Fruit fly (Drosophila melanogaster) whole organism, embryonic: ENCODE results near the gene CG12420.

Experiments
- Aef1 ChIP-seq: fragments of 200-800 bp; sonication (Bioruptor generic); IDR thresholded peaks from 3 replicates; pipeline ENCODE4 v1.3.6; 2022; ENCODE audit warnings: missing biosample characterization, missing genetic modification characterization
- Asciz ChIP-seq: fragments of 200-800 bp; sonication (Bioruptor generic); optimal IDR thresholded peaks from 2 replicates; lab custom pipeline; 2017; ENCODE audit warnings: missing biosample characterization, mild to moderate bottlenecking, missing genetic modification characterization, missing genetic modification reagents
- CG10147 ChIP-seq: fragments of 200-800 bp; sonication (Bioruptor generic); optimal IDR thresholded peaks from 2 replicates; lab custom pipeline; 2019; ENCODE audit warnings: missing biosample characterization, mild to moderate bottlenecking, missing genetic modification characterization, moderate library complexity
- CG10267 ChIP-seq: fragments of 200-800 bp; sonication (Bioruptor generic); optimal IDR thresholded peaks from 2 replicates; lab custom pipeline; 2018; ENCODE audit warnings: missing biosample characterization, mild to moderate bottlenecking, missing genetic modification characterization, moderate library complexity
- CG11085 ChIP-seq: fragments of 200-800 bp; sonication (Bioruptor generic); IDR thresholded peaks from 2 replicates; pipeline ENCODE4 v1.3.6; 2022; ENCODE audit warnings: missing biosample characterization, missing genetic modification characterization
- CG12219 ChIP-seq: fragments of 200-800 bp; sonication (Bioruptor generic); optimal IDR thresholded peaks from 3 replicates; lab custom pipeline; 2018; ENCODE audit warnings: missing biosample characterization, mild to moderate bottlenecking, missing genetic modification characterization
- CG12299 ChIP-seq: fragments of 200-800 bp; sonication (Bioruptor generic); optimal IDR thresholded peaks from 2 replicates; lab custom pipeline; 2018; ENCODE audit warnings: missing biosample characterization, mild to moderate bottlenecking, missing genetic modification characterization
- CG14014 ChIP-seq: fragments of 200-800 bp; sonication (Bioruptor generic); IDR thresholded peaks from 2 replicates; pipeline ENCODE4 v1.3.6; 2022; ENCODE audit warnings: missing biosample characterization, missing genetic modification characterization
- CG15073 ChIP-seq: fragments of 200-800 bp; sonication (Bioruptor generic); optimal IDR thresholded peaks from 2 replicates; lab custom pipeline; 2016; ENCODE audit warnings: missing biosample characterization, missing genetic modification characterization
- CG1529 ChIP-seq: fragments of 200-800 bp; sonication (Bioruptor generic); optimal IDR thresholded peaks from 3 replicates; lab custom pipeline; 2018; ENCODE audit warnings: missing biosample characterization, missing genetic modification characterization
- CG17186 ChIP-seq: fragments of 200-800 bp; sonication (Bioruptor generic); optimal IDR thresholded peaks from 3 replicates; lab custom pipeline; 2017; ENCODE audit warnings: missing biosample characterization, missing genetic modification reagents, missing genetic modification characterization
- CG17568 ChIP-seq: fragments of 200-800 bp; sonication (Bioruptor generic); optimal IDR thresholded peaks from 2 replicates; lab custom pipeline; 2018; ENCODE audit warnings: missing biosample characterization, mild to moderate bottlenecking, missing genetic modification characterization, moderate library complexity
- CG1832 ChIP-seq: fragments of 200-800 bp; sonication (Bioruptor generic); optimal IDR thresholded peaks from 2 replicates; lab custom pipeline; 2017; ENCODE audit warnings: missing biosample characterization, mild to moderate bottlenecking, missing genetic modification characterization, inconsistent platforms
- CG2129 ChIP-seq: fragments of 200-800 bp; sonication (Bioruptor generic); IDR thresholded peaks from 2 replicates; pipeline ENCODE4 v1.3.6; 2022; ENCODE audit warnings: missing biosample characterization, missing genetic modification characterization; ENCODE audit not compliant: partially characterized antibody
- CG34224 ChIP-seq: fragments of 200-800 bp; sonication (Bioruptor generic); IDR thresholded peaks from 3 replicates; pipeline ENCODE4 v1.3.6; 2022; ENCODE audit warnings: missing biosample characterization, missing genetic modification characterization; ENCODE audit not compliant: partially characterized antibody
- CG34422 ChIP-seq: fragments of 200-800 bp; sonication (Bioruptor generic); IDR thresholded peaks from 3 replicates; pipeline ENCODE4 v1.3.6; 2022; ENCODE audit warnings: missing biosample characterization, missing genetic modification characterization
- CG3847 ChIP-seq: fragments of 200-800 bp; sonication (Bioruptor generic); IDR thresholded peaks from 2 replicates; pipeline ENCODE4 v1.3.6; 2022; ENCODE audit warnings: missing biosample characterization, missing genetic modification characterization
- CG4854 ChIP-seq: fragments of 200-800 bp; sonication (Bioruptor generic); optimal IDR thresholded peaks from 2 replicates; lab custom pipeline; 2016; ENCODE audit warnings: missing biosample characterization, missing genetic modification characterization, inconsistent platforms
- CG6813 ChIP-seq: fragments of 200-800 bp; sonication (Bioruptor generic); optimal IDR thresholded peaks from 2 replicates; lab custom pipeline; 2017; ENCODE audit warnings: missing biosample characterization, missing genetic modification characterization, mild to moderate bottlenecking, moderate library complexity, missing genetic modification reagents
- CTCF ChIP-seq: fragments of 200-800 bp; sonication (Bioruptor generic); optimal IDR thresholded peaks from 2 replicates; lab custom pipeline; 2017; ENCODE audit warnings: missing biosample characterization, mild to moderate bottlenecking, missing genetic modification characterization, moderate library complexity
- Chrac-16 ChIP-seq: fragments of 200-800 bp; sonication (Bioruptor generic); optimal IDR thresholded peaks from 3 replicates; lab custom pipeline; 2016; ENCODE audit warnings: missing biosample characterization, missing genetic modification characterization
- CkIIα-i1 ChIP-seq: fragments of 200-800 bp; sonication (Bioruptor generic); IDR thresholded peaks from 2 replicates; pipeline ENCODE4 v1.3.6; 2022; ENCODE audit warnings: missing biosample characterization, missing genetic modification characterization
- E2f2 ChIP-seq: fragments of 200-800 bp; sonication (Bioruptor generic); IDR thresholded peaks from 2 replicates; pipeline ENCODE4 v1.3.6; 2022; ENCODE audit warnings: missing biosample characterization, missing genetic modification characterization
- Kr ChIP-seq: fragments of 200-800 bp; sonication (Bioruptor generic); optimal IDR thresholded peaks from 2 replicates; lab custom pipeline; 2017; ENCODE audit warnings: missing biosample characterization, mild to moderate bottlenecking, missing genetic modification characterization
- Meics ChIP-seq: fragments of 200-800 bp; sonication (Bioruptor generic); optimal IDR thresholded peaks from 2 replicates; lab custom pipeline; 2017; ENCODE audit warnings: missing biosample characterization, mild to moderate bottlenecking, missing genetic modification characterization
- Nf-YC ChIP-seq: fragments of 200-800 bp; optimal IDR thresholded peaks from 3 replicates; lab custom pipeline; 2019; ENCODE audit warnings: missing biosample characterization, mild to moderate bottlenecking, missing genetic modification characterization, moderate library complexity
- Optix ChIP-seq: fragments of 200-800 bp; sonication (Bioruptor generic); IDR thresholded peaks from 3 replicates; pipeline ENCODE4 v1.3.6; 2022; ENCODE audit warnings: missing biosample characterization, missing genetic modification characterization
- Usf ChIP-seq: fragments of 200-800 bp; sonication (Bioruptor generic); optimal IDR thresholded peaks from 2 replicates; lab custom pipeline; 2017; ENCODE audit warnings: missing genotype, missing biosample characterization, missing genetic modification characterization
- cato ChIP-seq: fragments of 200-800 bp; sonication (Bioruptor generic); optimal IDR thresholded peaks from 2 replicates; lab custom pipeline; 2016; ENCODE audit warnings: missing biosample characterization, missing genetic modification characterization, borderline replicate concordance
- cg ChIP-seq: fragments of 200-800 bp; sonication (Bioruptor generic); optimal IDR thresholded peaks from 3 replicates; lab custom pipeline; 2019; ENCODE audit warnings: missing biosample characterization, mild to moderate bottlenecking, missing genetic modification characterization, moderate library complexity
- chinmo ChIP-seq: fragments of 200-800 bp; sonication (Bioruptor generic); IDR thresholded peaks from 4 replicates; pipeline ENCODE4 v1.3.6; 2022; ENCODE audit warnings: missing biosample characterization, missing genetic modification characterization; ENCODE audit not compliant: partially characterized antibody
- ci ChIP-seq: fragments of 200-800 bp; sonication (Bioruptor generic); IDR thresholded peaks from 3 replicates; pipeline ENCODE4 v1.3.6; 2022; ENCODE audit warnings: missing biosample characterization, missing genetic modification characterization
- cwo ChIP-seq: fragments of 200-800 bp; sonication (Bioruptor generic); optimal IDR thresholded peaks from 3 replicates; lab custom pipeline; 2017; ENCODE audit warnings: missing biosample characterization, missing genetic modification characterization, mild to moderate bottlenecking, moderate library complexity, missing genetic modification reagents
- dan ChIP-seq: fragments of 200-800 bp; sonication (Bioruptor generic); IDR thresholded peaks from 2 replicates; pipeline ENCODE4 v1.3.6; 2022; ENCODE audit warnings: missing biosample characterization, missing genetic modification characterization
- emc ChIP-seq: fragments of 200-800 bp; sonication (Bioruptor generic); optimal IDR thresholded peaks from 2 replicates; lab custom pipeline; 2016; ENCODE audit warnings: missing biosample characterization, missing genetic modification characterization
- fd64A ChIP-seq: fragments of 200-800 bp; sonication (Bioruptor generic); optimal IDR thresholded peaks from 3 replicates; lab custom pipeline; 2018; ENCODE audit warnings: missing biosample characterization, mild to moderate bottlenecking, missing genetic modification characterization
- hbn ChIP-seq: fragments of 200-800 bp; sonication (Bioruptor generic); IDR thresholded peaks from 2 replicates; pipeline ENCODE4 v1.3.6; 2022; ENCODE audit warnings: missing biosample characterization, missing genetic modification characterization; ENCODE audit not compliant: partially characterized antibody
- hkb ChIP-seq, 2 experiments: fragments of 200-800 bp in 1 of 2; fragments of >200 bp in 1 of 2; sonication (Bioruptor generic) in 1 of 2; IDR thresholded peaks in 1 of 2; optimal IDR thresholded peaks in 1 of 2; 2 replicates each; pipeline versions ENCODE4 v1.3.6 to Lab custom; 2017 to 2022; ENCODE audit warnings: missing biosample characterization in 1 of 2, missing genetic modification characterization in 1 of 2
- lab ChIP-seq: fragments of 200-800 bp; sonication (Bioruptor generic); optimal IDR thresholded peaks from 3 replicates; lab custom pipeline; 2017; ENCODE audit warnings: missing biosample characterization, missing genetic modification characterization, mild to moderate bottlenecking, moderate library complexity, missing genetic modification reagents
- lbe ChIP-seq: fragments of 200-800 bp; sonication (Bioruptor generic); optimal IDR thresholded peaks from 2 replicates; lab custom pipeline; 2016; ENCODE audit warnings: missing biosample characterization, mild to moderate bottlenecking, missing genetic modification characterization
- luna ChIP-seq: fragments of 200-800 bp; sonication (Bioruptor generic); optimal IDR thresholded peaks from 2 replicates; lab custom pipeline; 2016; ENCODE audit warnings: missing biosample characterization, missing genetic modification characterization
- mam ChIP-seq: fragments of 200-800 bp; sonication (Bioruptor generic); optimal IDR thresholded peaks from 3 replicates; lab custom pipeline; 2016; ENCODE audit warnings: missing biosample characterization, missing genetic modification characterization
- nom ChIP-seq: fragments of 200-800 bp; sonication (Bioruptor generic); optimal IDR thresholded peaks from 2 replicates; lab custom pipeline; 2017; ENCODE audit warnings: missing biosample characterization, missing genetic modification characterization, mild to moderate bottlenecking, moderate library complexity, missing genetic modification reagents
- pros ChIP-seq: fragments of 200-800 bp; sonication (Bioruptor generic); optimal IDR thresholded peaks from 3 replicates; lab custom pipeline; 2019; ENCODE audit warnings: missing biosample characterization, mild to moderate bottlenecking, missing genetic modification characterization, moderate library complexity
- run ChIP-seq: fragments of 200-800 bp; sonication (Bioruptor generic); optimal IDR thresholded peaks from 3 replicates; lab custom pipeline; 2018; ENCODE audit warnings: missing biosample characterization, mild to moderate bottlenecking, missing genetic modification characterization
- sd ChIP-seq: fragments of 200-800 bp; sonication (Bioruptor generic); optimal IDR thresholded peaks from 3 replicates; lab custom pipeline; 2018; ENCODE audit warnings: missing biosample characterization, mild to moderate bottlenecking, missing genetic modification characterization, moderate library complexity
- sna ChIP-seq: fragments of 200-800 bp; sonication (Bioruptor generic); IDR thresholded peaks from 2 replicates; pipeline ENCODE4 v1.3.6; 2022; ENCODE audit warnings: missing biosample characterization, missing genetic modification characterization; ENCODE audit not compliant: partially characterized antibody
- so ChIP-seq: fragments of 200-800 bp; sonication (Bioruptor generic); IDR thresholded peaks from 3 replicates; pipeline ENCODE4 v1.3.6; 2022; ENCODE audit warnings: missing biosample characterization, missing genetic modification characterization
- tap ChIP-seq: fragments of 200-800 bp; optimal IDR thresholded peaks from 3 replicates; lab custom pipeline; 2019; ENCODE audit warnings: missing biosample characterization, mild to moderate bottlenecking, missing genetic modification characterization, moderate library complexity
- yki ChIP-seq: fragments of >200 bp; optimal IDR thresholded peaks from 3 replicates; lab custom pipeline; 2018
- zen ChIP-seq: fragments of 200-800 bp; sonication (Bioruptor generic); optimal IDR thresholded peaks from 3 replicates; lab custom pipeline; 2018; ENCODE audit warnings: missing biosample characterization, mild to moderate bottlenecking, missing genetic modification characterization, moderate library complexity

The CG12420 gene

dm6 chr3R:10185986-10186385 lies 36.5 kb upstream of the CG12420 start (continued):
- TF ChIP-seq cwo (GFP tag; lab: Kevin White, UChicago): no peak
- TF ChIP-seq Optix (GFP tag; lab: Robert Waterston, UW): no peak
- peak; percentile 50 for TF ChIP-seq sd (tag; lab: Kevin White, UChicago)
- TF ChIP-seq emc (GFP tag; lab: Kevin White, UChicago): no peak
- peak; percentile 30; the same call in 1 of the 2 replicates for TF ChIP-seq CG14014
- peak; percentile 24 for TF ChIP-seq tap (tag; lab: Kevin White, UChicago)
- no peak for TF ChIP-seq CG1832 (GFP tag; lab: Kevin White, UChicago)
- TF ChIP-seq CG10147: no peak
- no peak for TF ChIP-seq sna (GFP tag; lab: Robert Waterston, UW)
- TF ChIP-seq CG1529 (GFP tag; lab: Kevin White, UChicago): no peak
- no peak for TF ChIP-seq hbn (GFP tag; lab: Robert Waterston, UW)
- no peak for TF ChIP-seq CG15073 (GFP tag; lab: Kevin White, UChicago)
- no peak for TF ChIP-seq run (tag; lab: Kevin White, UChicago)
- TF ChIP-seq CG17568 (GFP tag; lab: Kevin White, UChicago): no peak
- TF ChIP-seq chinmo (GFP tag; lab: Robert Waterston, UW): peak; percentile 52; the same call in 1 of the 4 replicates
- TF ChIP-seq pros (GFP tag; lab: Kevin White, UChicago): no peak
- no peak for TF ChIP-seq CG6813 (GFP tag; lab: Kevin White, UChicago)
- TF ChIP-seq cato: no peak
- TF ChIP-seq CG4854 (GFP tag; lab: Kevin White, UChicago): no peak
- TF ChIP-seq CkIIα-i1 (GFP tag; lab: Robert Waterston, UW): no peak
- TF ChIP-seq dan (GFP tag; lab: Robert Waterston, UW): no peak
- no peak for TF ChIP-seq Chrac-16 (GFP tag; lab: Kevin White, UChicago)
- no peak for TF ChIP-seq zen (tag; lab: Kevin White, UChicago)
- TF ChIP-seq luna (GFP tag; lab: Kevin White, UChicago): no peak
- TF ChIP-seq CG10267 (tag; lab: Kevin White, UChicago): no peak
- no peak for TF ChIP-seq hkb (optimal IDR thresholded peaks at IDR 0.05; lab: Kevin White, UChicago)
- TF ChIP-seq hkb (GFP tag; IDR thresholded peaks at IDR 0.05; lab: Robert Waterston, UW): 0 out of 2 replicates have a peak, but pooled peaks have one; percentile 31
- TF ChIP-seq fd64A (GFP tag; lab: Kevin White, UChicago): no peak
- TF ChIP-seq CG12299 (tag; lab: Kevin White, UChicago): no peak
- no peak for TF ChIP-seq E2f2 (GFP tag; lab: Robert Waterston, UW)
- TF ChIP-seq CG12219 (GFP tag; lab: Kevin White, UChicago): no peak
- TF ChIP-seq Kr: no peak
- TF ChIP-seq CG3847 (GFP tag; lab: Robert Waterston, UW): no peak
- no peak for TF ChIP-seq Usf
- TF ChIP-seq CTCF (GFP tag; lab: Kevin White, UChicago): no peak
- TF ChIP-seq CG17186 (GFP tag; lab: Kevin White, UChicago): no peak
- TF ChIP-seq Asciz (GFP tag; lab: Kevin White, UChicago): peak; percentile 55
- TF ChIP-seq nom: no peak
- no peak for TF ChIP-seq Meics (GFP tag; lab: Kevin White, UChicago)
- TF ChIP-seq so: 0 out of 3 replicates have a peak, but pooled peaks have one; percentile 61
- peak; percentile 52 for TF ChIP-seq lab
- no peak for TF ChIP-seq yki (lab: Kevin White, UChicago)
- TF ChIP-seq CG2129 (GFP tag; lab: Robert Waterston, UW): no peak
- TF ChIP-seq CG11085 (GFP tag; lab: Robert Waterston, UW): no peak
- TF ChIP-seq mam: no peak
- no peak for TF ChIP-seq lbe (GFP tag; lab: Kevin White, UChicago)
- peak; percentile 40; the same call in 1 of the 3 replicates for TF ChIP-seq ci (GFP tag; lab: Robert Waterston, UW)
- no peak for TF ChIP-seq Aef1 (GFP tag; lab: Robert Waterston, UW)
- TF ChIP-seq Nf-YC (tag; lab: Kevin White, UChicago): no peak
- TF ChIP-seq CG34422 (GFP tag; lab: Robert Waterston, UW): no peak
- no peak for TF ChIP-seq CG34224 (GFP tag; lab: Robert Waterston, UW)
- TF ChIP-seq cg: no peak
